Worm (Caenorhabditis elegans): ENCODE data around the gene B0280.17.

B0280.17 gene

DNA sequence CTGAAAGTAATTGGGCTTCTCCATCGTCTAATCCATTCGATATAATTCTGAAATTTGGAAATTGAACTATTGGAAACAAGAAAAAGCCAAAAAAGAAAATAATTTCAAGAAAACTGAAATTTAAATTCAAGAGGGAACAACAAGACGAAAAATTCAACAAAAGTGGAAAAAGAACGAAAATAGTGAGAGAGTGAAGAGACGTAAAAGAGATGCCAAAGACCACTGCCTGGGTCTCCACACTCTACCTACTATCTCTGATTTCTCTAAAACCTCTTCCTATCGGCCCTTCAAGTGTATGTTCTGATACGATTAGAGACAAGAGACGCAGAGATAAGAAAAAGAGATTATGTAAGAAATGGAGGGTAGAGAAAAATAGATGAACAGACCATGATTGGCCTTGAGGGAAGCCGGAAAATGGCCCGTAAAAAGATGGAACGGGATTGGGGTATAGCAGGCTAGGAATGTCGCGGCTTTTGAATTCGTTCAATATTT lies 17.9 kb upstream of the B0280.17 start, which contains the start of gene ogt-1:
Gene ogt-1 (minus strand): TSS at position 51 of the 492 bp plus-strand sequence.
- TF ChIP-seq pha-4 (GFP tag; IDR thresholded peaks at IDR 0.05) (peak; percentile 65; the same call in 1 of the 2 replicates), pha-4 (tag; optimal IDR thresholded peaks at IDR 0.05) (peak; percentile 91), lin-13 (GFP tag; optimal IDR thresholded peaks at IDR 0.05) (peak; percentile 28), duxl-1 (tag; optimal IDR thresholded peaks at IDR 0.05; ENCODE audit: poor library complexity) (peak; percentile 80), dmd-6 (GFP tag; IDR thresholded peaks at IDR 0.05) (peak; percentile 79), nhr-42 (GFP tag; IDR thresholded peaks at IDR 0.05) (no peak), dve-1 (tag; optimal IDR thresholded peaks at IDR 0.05; ENCODE audit: insufficient read depth) (peak; percentile 89), nhr-48 (tag; optimal IDR thresholded peaks at IDR 0.05) (peak; percentile 75), unc-62 (GFP tag; optimal IDR thresholded peaks at IDR 0.05 in 1 of 2) (peak in 1 of 2 experiments; percentile 99), unc-62 (tag; optimal IDR thresholded peaks at IDR 0.05) (no peak), nhr-76 (tag; optimal IDR thresholded peaks at IDR 0.05) (peak; percentile 25), zag-1 (tag; optimal IDR thresholded peaks at IDR 0.05) (no peak), nhr-77 (tag; optimal IDR thresholded peaks at IDR 0.05) (peak; percentile 17), spr-3 (GFP tag; optimal IDR thresholded peaks at IDR 0.05) (peak; percentile 24), mes-2 (tag; optimal IDR thresholded peaks at IDR 0.05; ENCODE audit: poor library complexity, severe bottlenecking) (peak; percentile 81), jun-1 (tag; optimal IDR thresholded peaks at IDR 0.05) (peak; percentile 65), snpc-4 (tag; optimal IDR thresholded peaks at IDR 0.05) (no peak), php-3 (GFP tag; IDR thresholded peaks at IDR 0.05) (0 out of 2 replicates have a peak, but pooled peaks have one; percentile 36), T20F7.1 (GFP tag; optimal IDR thresholded peaks at IDR 0.05) (peak; percentile 74), spr-1 (tag; optimal IDR thresholded peaks at IDR 0.05) (peak; percentile 33), F26F4.8 (GFP tag; conservative IDR thresholded peaks at IDR 0.05) (no peak), rbr-2 (tag; optimal IDR thresholded peaks at IDR 0.05) (peak; percentile 85), mep-1 (tag; optimal IDR thresholded peaks at IDR 0.05) (peak; percentile 88), nhr-10 (tag; optimal IDR thresholded peaks at IDR 0.05) (peak; percentile 51), ama-1 (optimal IDR thresholded peaks at IDR 0.05) (no peak), nhr-11 (tag; optimal IDR thresholded peaks at IDR 0.05) (peak; percentile 47), ctbp-1 (GFP tag; IDR thresholded peaks at IDR 0.05) (peak; percentile 84), cey-2 (tag; optimal IDR thresholded peaks at IDR 0.05; ENCODE audit: borderline replicate concordance, insufficient read depth) (peak; percentile 43), mdl-1 (tag; optimal IDR thresholded peaks at IDR 0.05) (peak; percentile 87 to 88), nhr-28 (tag; optimal IDR thresholded peaks at IDR 0.05) (peak; percentile 65), zfp-3 (GFP tag; conservative IDR thresholded peaks at IDR 0.05) (no peak), mxl-3 (GFP tag; optimal IDR thresholded peaks at IDR 0.05) (no peak), hif-1 (tag; optimal IDR thresholded peaks at IDR 0.05) (peak in 1 of 2 experiments; percentile 65), T26A8.4 (GFP tag; IDR thresholded peaks at IDR 0.05) (peak; percentile 80), ceh-28 (tag; optimal IDR thresholded peaks at IDR 0.05) (peak; percentile 32), hmg-1.1 (GFP tag; IDR thresholded peaks at IDR 0.05) (peak; percentile 82), daf-16 (GFP tag; optimal IDR thresholded peaks at IDR 0.05) (peak in 1 of 2 experiments; percentile 24), daf-16 (tag; optimal IDR thresholded peaks at IDR 0.05) (peak; percentile 82), ceh-20 (GFP tag; IDR thresholded peaks at IDR 0.05) (peak; percentile 54; the same call in 1 of the 2 replicates), tra-1 (GFP tag; IDR thresholded peaks at IDR 0.05) (peak; percentile 62; the same call in 1 of the 2 replicates), D1046.2 (GFP tag; IDR thresholded peaks at IDR 0.05) (no peak), zip-11 (GFP tag; IDR thresholded peaks at IDR 0.05) (no peak), dmd-9 (GFP tag; IDR thresholded peaks at IDR 0.05) (no peak), aha-1 (tag) (peak; percentile 72), mdt-29 (GFP tag; IDR thresholded peaks at IDR 0.05) (no peak), madf-9 (GFP tag; conservative IDR thresholded peaks at IDR 0.05) (peak; percentile 25; the same call in 1 of the 2 replicates), saeg-2 (GFP tag; IDR thresholded peaks at IDR 0.05) (0 out of 2 replicates have a peak, but pooled peaks have one; percentile 37), attf-4 (tag; optimal IDR thresholded peaks at IDR 0.05) (no peak), sdz-12 (GFP tag; optimal IDR thresholded peaks at IDR 0.05) (no peak), hlh-11 (tag; optimal IDR thresholded peaks at IDR 0.05) (peak; percentile 89), egl-43 (GFP tag; IDR thresholded peaks at IDR 0.05) (no peak)
